Fruit fly (Drosophila melanogaster): ENCODE results near the gene Cp18.

The Cp18 gene

DNA sequence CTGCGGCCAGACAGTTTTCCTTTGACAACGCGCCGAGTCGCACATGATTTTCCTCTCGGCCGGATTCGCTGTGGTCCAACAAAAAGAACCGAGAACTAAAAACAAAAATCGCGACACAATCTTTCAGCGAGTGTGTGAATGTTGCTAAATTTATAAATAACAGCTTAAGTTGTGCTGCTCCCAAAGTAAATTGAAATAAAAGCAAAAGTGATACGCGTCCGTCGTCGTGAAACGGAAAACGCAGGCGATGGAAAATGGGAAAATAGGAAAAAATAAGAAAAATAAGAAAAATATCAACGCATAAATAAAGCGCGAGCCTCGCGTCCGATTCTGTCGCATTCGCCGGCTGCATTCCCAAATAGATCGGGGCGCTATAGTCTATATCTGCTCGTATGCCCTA, 27.0 kb downstream of the Cp18 start, which contains the start of gene Fhos:
Gene Fhos (plus strand): TSS at position 28 of the 400 bp plus-strand sequence.
- TF ChIP-seq fru (GFP tag; optimal IDR thresholded peaks at IDR 0.05) (no peak), br (GFP tag; optimal IDR thresholded peaks at IDR 0.05) (no peak), N (GFP tag; optimal IDR thresholded peaks at IDR 0.05) (no peak), Vsx2 (GFP tag; optimal IDR thresholded peaks at IDR 0.05; ENCODE audit: partially characterized antibody) (no peak), ey (GFP tag; optimal IDR thresholded peaks at IDR 0.05) (no peak), Dfd (GFP tag; optimal IDR thresholded peaks at IDR 0.05) (no peak), CrebA (GFP tag; optimal IDR thresholded peaks at IDR 0.05; ENCODE audit: borderline replicate concordance) (no peak)

dm6 chr3L:8755689-8756088, 29.1 kb downstream of the Cp18 start, which contains the start of gene CG6576:
Gene CG6576 (plus strand): TSS chr3L:8755989.
- TF ChIP-seq Vsx2 (GFP tag; optimal IDR thresholded peaks at IDR 0.05; ENCODE audit: partially characterized antibody) (no peak), CrebA (GFP tag; optimal IDR thresholded peaks at IDR 0.05; ENCODE audit: borderline replicate concordance) (no peak), sage (GFP tag; optimal IDR thresholded peaks at IDR 0.05) (no peak), OdsH (GFP tag; optimal IDR thresholded peaks at IDR 0.05) (no peak), psq (GFP tag; optimal IDR thresholded peaks at IDR 0.05) (no peak), Rel (GFP tag; optimal IDR thresholded peaks at IDR 0.05) (no peak), Rel (tag; optimal IDR thresholded peaks at IDR 0.05) (no peak)

DNA sequence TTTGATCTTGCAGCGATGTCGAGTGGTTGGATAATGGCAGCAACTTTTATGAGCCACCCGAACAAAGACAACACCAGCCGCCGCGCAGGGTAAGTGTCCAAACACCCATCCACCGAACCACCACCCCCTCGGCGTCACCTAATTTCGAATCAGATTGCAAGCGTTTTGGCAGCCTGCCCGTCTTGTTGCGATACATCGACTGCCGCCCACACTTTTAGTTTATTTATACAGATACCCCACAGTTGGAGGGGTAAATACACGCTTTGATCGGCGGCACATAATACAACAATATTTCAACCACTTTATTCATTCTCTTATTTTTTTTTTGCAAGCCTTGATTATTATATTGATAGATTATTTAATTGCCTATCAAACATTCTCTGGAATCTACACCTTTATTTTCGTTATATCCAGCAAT, 36.5 kb downstream of the Cp18 start:
- TF ChIP-seq CG9705 (GFP tag; optimal IDR thresholded peaks at IDR 0.05) (no peak), Dif (GFP tag; optimal IDR thresholded peaks at IDR 0.05; ENCODE audit: partially characterized antibody) (no peak), sage (GFP tag; optimal IDR thresholded peaks at IDR 0.05) (no peak), dl (GFP tag; optimal IDR thresholded peaks at IDR 0.05; ENCODE audit: insufficient read depth in 1 of 2, partially characterized antibody in 2 of 2) (no peak), OdsH (GFP tag; optimal IDR thresholded peaks at IDR 0.05) (peak; percentile 15), Myc (optimal IDR thresholded peaks at IDR 0.05) (no peak), foxo (GFP tag; optimal IDR thresholded peaks at IDR 0.05) (peak in 1 of 2 experiments; percentile 41), ey (GFP tag; optimal IDR thresholded peaks at IDR 0.05) (peak; percentile 61), lola (GFP tag; optimal IDR thresholded peaks at IDR 0.05) (no peak), tai (GFP tag; optimal IDR thresholded peaks at IDR 0.05) (no peak), psq (GFP tag; optimal IDR thresholded peaks at IDR 0.05) (peak; percentile 10), dsf (GFP tag; optimal IDR thresholded peaks at IDR 0.05; ENCODE audit: borderline replicate concordance) (no peak), GATAd (GFP tag; optimal IDR thresholded peaks at IDR 0.05) (no peak), br (GFP tag; optimal IDR thresholded peaks at IDR 0.05) (peak; percentile 36), Vsx2 (GFP tag; optimal IDR thresholded peaks at IDR 0.05; ENCODE audit: partially characterized antibody) (no peak), jim (GFP tag; optimal IDR thresholded peaks at IDR 0.05) (no peak), rgr (GFP tag; optimal IDR thresholded peaks at IDR 0.05) (peak; percentile 60), pan (optimal IDR thresholded peaks at IDR 0.05) (no peak), Rel (GFP tag; optimal IDR thresholded peaks at IDR 0.05) (no peak), Rel (tag; optimal IDR thresholded peaks at IDR 0.05) (no peak), fru (GFP tag; optimal IDR thresholded peaks at IDR 0.05) (peak; percentile 53), CrebA (GFP tag; optimal IDR thresholded peaks at IDR 0.05; ENCODE audit: borderline replicate concordance) (no peak), h (GFP tag; optimal IDR thresholded peaks at IDR 0.05) (peak; percentile 68), brk (GFP tag; optimal IDR thresholded peaks at IDR 0.05) (no peak), Abd-B (GFP tag; optimal IDR thresholded peaks at IDR 0.05) (no peak), woc (GFP tag; optimal IDR thresholded peaks at IDR 0.05) (no peak), HLH106 (tag; optimal IDR thresholded peaks at IDR 0.05) (no peak), sv (GFP tag; optimal IDR thresholded peaks at IDR 0.05) (no peak), usp (GFP tag; optimal IDR thresholded peaks at IDR 0.05) (no peak), dmrt93B (GFP tag; optimal IDR thresholded peaks at IDR 0.05) (no peak), Hnf4 (GFP tag; optimal IDR thresholded peaks at IDR 0.05) (no peak), Mio (GFP tag; optimal IDR thresholded peaks at IDR 0.05) (no peak), Dfd (GFP tag; optimal IDR thresholded peaks at IDR 0.05) (no peak), CG32264 (GFP tag; optimal IDR thresholded peaks at IDR 0.05) (no peak), Hr83 (GFP tag; optimal IDR thresholded peaks at IDR 0.05; ENCODE audit: poor library complexity, severe bottlenecking) (no peak)

DNA sequence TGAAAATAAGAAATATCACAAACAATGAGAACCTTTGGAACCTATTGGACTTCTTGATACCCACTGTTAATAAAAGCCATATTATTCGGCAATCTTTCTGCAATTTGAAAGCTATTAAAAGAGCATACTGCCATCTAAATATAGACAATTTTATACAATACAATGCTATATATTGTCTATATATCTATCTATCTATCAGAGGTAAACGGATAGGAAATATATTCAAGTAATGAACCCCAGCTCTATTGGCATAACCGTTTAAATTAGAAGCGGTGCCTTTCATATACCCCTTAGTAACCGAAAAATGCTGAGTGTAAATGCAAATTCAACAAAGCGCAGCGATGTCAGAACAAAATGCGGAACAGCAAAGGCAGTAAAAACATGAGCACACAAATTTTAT, 37.2 kb downstream of the Cp18 start:
- TF ChIP-seq HLH106 (tag; optimal IDR thresholded peaks at IDR 0.05) (peak; percentile 17), psq (GFP tag; optimal IDR thresholded peaks at IDR 0.05) (no peak), fru (GFP tag; optimal IDR thresholded peaks at IDR 0.05) (no peak), pan (optimal IDR thresholded peaks at IDR 0.05) (peak; percentile 42), ey (GFP tag; optimal IDR thresholded peaks at IDR 0.05) (peak; percentile 29)

Measured in whole organism, wandering third instar larva.